Worm (Caenorhabditis elegans): ENCODE data around the gene atad-3.

DNA sequence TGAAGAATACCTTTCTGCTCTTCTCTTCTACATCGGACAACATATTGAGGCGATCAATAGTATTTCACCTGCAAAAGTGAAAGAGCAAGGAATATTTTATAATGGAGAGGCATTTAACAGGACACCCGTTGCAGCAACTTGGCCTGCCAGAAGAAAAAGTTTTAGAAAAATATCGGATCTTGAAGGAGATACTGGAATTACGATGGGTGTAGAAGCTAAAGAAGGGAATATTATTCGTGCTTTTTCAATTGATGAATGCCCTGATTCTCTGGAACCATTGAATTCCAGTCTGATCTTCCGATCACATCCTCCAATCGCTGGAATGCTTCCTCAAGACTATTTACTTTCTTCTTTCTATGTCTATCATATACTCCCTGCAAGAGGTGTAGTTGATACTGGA is 12.5 kb downstream of the atad-3 start:
- TF ChIP-seq nfya-1 (tag; optimal IDR thresholded peaks at IDR 0.05; ENCODE audit: insufficient read depth) (no peak), R02D3.7 (tag; optimal IDR thresholded peaks at IDR 0.05) (no peak), nhr-23 (tag; optimal IDR thresholded peaks at IDR 0.05) (no peak), skn-1 (tag; optimal IDR thresholded peaks at IDR 0.05) (no peak), egl-27 (tag; optimal IDR thresholded peaks at IDR 0.05) (no peak), mdl-1 (tag; optimal IDR thresholded peaks at IDR 0.05) (no peak), mml-1 (tag; optimal IDR thresholded peaks at IDR 0.05) (no peak), pha-4 (tag; optimal IDR thresholded peaks at IDR 0.05) (no peak)

Measured in whole organism, L3 larva.